Worm (Caenorhabditis elegans): Measurements from ENCODE around the gene ttr-54.

DNA sequence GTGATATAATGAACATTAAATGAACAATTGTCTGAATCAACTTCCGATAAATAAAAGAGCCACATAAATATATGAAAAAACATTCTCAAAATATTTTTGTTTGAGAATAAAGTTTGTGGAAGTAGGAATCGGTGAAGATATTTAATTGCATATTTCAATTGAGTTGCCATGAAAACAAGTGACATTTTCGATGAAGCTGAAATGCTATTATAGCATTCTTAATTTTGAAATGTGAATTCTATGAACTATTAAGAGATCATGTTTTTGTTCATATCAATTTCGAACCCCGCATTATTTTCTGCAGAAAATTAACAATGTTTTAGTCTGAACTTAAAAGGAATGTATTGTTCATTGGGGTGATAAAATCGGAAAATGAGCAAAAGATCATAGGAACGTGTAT, 33.4 kb upstream of the ttr-54 start, which contains the start of gene irld-21:
- TF ChIP-seq B0261.1 (tag; optimal IDR thresholded peaks at IDR 0.05): no peak
- no peak for TF ChIP-seq let-526 (GFP tag; IDR thresholded peaks at IDR 0.05)
- TF ChIP-seq dpff-1 (tag; optimal IDR thresholded peaks at IDR 0.05): no peak
- TF ChIP-seq fkh-3 (tag; optimal IDR thresholded peaks at IDR 0.05): no peak
- no peak for TF ChIP-seq snpc-4 (GFP tag; optimal IDR thresholded peaks at IDR 0.05)
- TF ChIP-seq snpc-4 (tag; optimal IDR thresholded peaks at IDR 0.05): no peak
- no peak for TF ChIP-seq ama-1 (optimal IDR thresholded peaks at IDR 0.05)
- TF ChIP-seq ama-1 (GFP tag; optimal IDR thresholded peaks at IDR 0.05): no peak
- TF ChIP-seq Y53G8AR.9 (GFP tag; conservative IDR thresholded peaks at IDR 0.05): no peak
- TF ChIP-seq ceh-100 (GFP tag; IDR thresholded peaks at IDR 0.05): no peak
- no peak for TF ChIP-seq F57C9.4 (tag; optimal IDR thresholded peaks at IDR 0.05)
- no peak for TF ChIP-seq efl-1 (GFP tag; optimal IDR thresholded peaks at IDR 0.05)
- no peak for TF ChIP-seq nhr-27 (tag; optimal IDR thresholded peaks at IDR 0.05)
- TF ChIP-seq ztf-25 (GFP tag; IDR thresholded peaks at IDR 0.05): no peak
- TF ChIP-seq tbx-9 (tag; optimal IDR thresholded peaks at IDR 0.05; ENCODE audit: borderline replicate concordance): no peak
- no peak for TF ChIP-seq Y53F4B.3 (GFP tag; IDR thresholded peaks at IDR 0.05)

Measured in whole organism, young adult.